Worm (Caenorhabditis elegans): ENCODE measurements around the gene T05C7.9.
A peak's percentile ranks its signal among the peaks of the same experiment; 100 is the strongest.

T05C7.9 gene

DNA sequence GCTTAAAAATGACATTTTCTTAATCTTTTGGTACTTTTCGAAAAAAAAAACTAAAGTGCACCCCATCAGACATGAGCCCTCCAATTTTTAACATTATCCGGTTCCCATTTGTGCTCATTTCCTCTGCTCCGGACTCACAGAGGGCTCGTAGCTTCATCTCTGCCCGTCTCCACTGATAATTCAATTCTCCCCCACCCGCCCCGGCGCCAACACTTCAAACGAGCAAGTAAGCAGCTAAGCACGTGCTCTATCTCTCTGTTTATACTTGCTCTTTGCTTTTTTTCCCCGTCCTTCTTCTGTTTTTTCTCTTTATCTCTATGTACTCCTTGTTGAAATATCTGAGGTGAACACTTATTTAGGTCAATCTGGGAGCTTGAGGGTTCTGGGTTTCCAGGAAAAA is at the start of gene T05C7.9:
Gene T05C7.9 (plus strand): TSS at position 72 of the 400 bp plus-strand sequence.
- no peak for TF ChIP-seq sdz-38 (tag; optimal IDR thresholded peaks at IDR 0.05)
- no peak for TF ChIP-seq ceh-27 (GFP tag; optimal IDR thresholded peaks at IDR 0.05)
- no peak for TF ChIP-seq cebp-1 (GFP tag; IDR thresholded peaks at IDR 0.05)
- TF ChIP-seq cebp-1 (tag; optimal IDR thresholded peaks at IDR 0.05), result no peak
- 0 out of 2 replicates have a peak, but pooled peaks have one; percentile 32 for TF ChIP-seq zfh-2 (GFP tag; conservative IDR thresholded peaks at IDR 0.05)
- no peak for TF ChIP-seq hlh-26 (GFP tag; conservative IDR thresholded peaks at IDR 0.05)

DNA sequence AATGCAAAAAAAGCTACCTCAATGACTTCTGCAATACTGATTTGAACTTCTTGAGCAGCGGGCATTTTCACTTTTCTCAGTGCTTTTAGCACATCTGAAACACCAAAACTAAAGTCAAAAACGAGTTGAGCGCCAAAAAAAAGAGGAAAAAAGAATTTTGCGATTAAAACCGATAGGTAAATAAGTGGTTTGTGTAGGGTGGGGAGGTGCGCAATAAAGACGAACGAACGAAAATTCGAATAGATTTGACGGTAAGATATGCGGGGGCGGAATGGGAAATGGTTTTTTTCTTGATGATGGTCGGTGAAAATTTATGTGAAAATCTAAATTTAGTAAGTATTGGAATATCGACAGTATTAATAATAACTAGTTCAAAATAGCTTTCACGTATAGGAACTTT is 30.3 kb upstream of the T05C7.9 start, which contains the start of gene frm-5.1:
Gene frm-5.1 (minus strand): TSS at position 101 of the 400 bp plus-strand sequence.
- TF ChIP-seq ama-1 (optimal IDR thresholded peaks at IDR 0.05) (no peak), ama-1 (GFP tag; optimal IDR thresholded peaks at IDR 0.05) (no peak), F37B4.10 (GFP tag; IDR thresholded peaks at IDR 0.05) (no peak), chd-7 (tag; optimal IDR thresholded peaks at IDR 0.05) (no peak), C06A6.2 (GFP tag; conservative IDR thresholded peaks at IDR 0.05) (no peak), ztf-26 (tag; optimal IDR thresholded peaks at IDR 0.05) (no peak), Y95B8A.8 (GFP tag; IDR thresholded peaks at IDR 0.05) (no peak), T26A5.8 (tag; optimal IDR thresholded peaks at IDR 0.05) (no peak), ztf-3 (GFP tag; optimal IDR thresholded peaks at IDR 0.05) (no peak), gei-17 (GFP tag; optimal IDR thresholded peaks at IDR 0.05) (no peak), B0035.1 (tag; optimal IDR thresholded peaks at IDR 0.05) (no peak), lag-1 (GFP tag; IDR thresholded peaks at IDR 0.05) (no peak), atf-7 (tag; optimal IDR thresholded peaks at IDR 0.05) (no peak), F55B11.4 (tag; optimal IDR thresholded peaks at IDR 0.05; ENCODE audit: borderline replicate concordance, insufficient read depth) (no peak), cebp-2 (GFP tag; IDR thresholded peaks at IDR 0.05) (no peak), hlh-12 (tag; optimal IDR thresholded peaks at IDR 0.05) (no peak)

DNA sequence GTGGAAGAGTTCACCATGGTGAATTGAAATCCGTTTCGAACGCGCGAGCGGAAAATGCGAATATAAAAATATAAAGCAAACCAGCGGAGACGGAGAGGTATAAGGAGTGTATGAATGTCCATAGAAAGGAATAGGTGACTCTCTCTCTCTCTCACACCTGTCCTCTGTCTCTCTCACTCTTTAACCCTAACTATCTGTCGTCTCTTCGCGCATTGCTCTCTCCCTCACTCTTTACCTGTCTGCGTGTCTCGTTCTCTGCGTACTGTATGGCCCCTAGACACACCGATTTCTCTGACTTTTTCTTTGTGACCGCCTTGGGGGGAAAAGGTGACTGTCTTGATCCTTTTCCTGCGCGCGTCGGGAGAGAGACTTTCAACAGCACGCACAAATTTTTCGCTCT is 27.9 kb upstream of the T05C7.9 start:
- peak; percentile 23 for TF ChIP-seq attf-5 (GFP tag; optimal IDR thresholded peaks at IDR 0.05)
- TF ChIP-seq attf-6 (GFP tag; IDR thresholded peaks at IDR 0.05), result no peak
- peak; percentile 18 for TF ChIP-seq efl-1 (GFP tag; optimal IDR thresholded peaks at IDR 0.05)
- TF ChIP-seq hmg-1.2 (GFP tag; IDR thresholded peaks at IDR 0.05), result peak; percentile 88; the same call in 1 of the 2 replicates
- no peak for TF ChIP-seq chd-7 (tag; optimal IDR thresholded peaks at IDR 0.05)
- peak; percentile 69; the same call in 1 of the 2 replicates for TF ChIP-seq zfh-2 (GFP tag; conservative IDR thresholded peaks at IDR 0.05)
- no peak for TF ChIP-seq pha-4 (tag; optimal IDR thresholded peaks at IDR 0.05)
- no peak for TF ChIP-seq ekl-4 (GFP tag; IDR thresholded peaks at IDR 0.05)
- TF ChIP-seq nhr-80 (tag; optimal IDR thresholded peaks at IDR 0.05), result peak; percentile 60
- TF ChIP-seq ceh-40 (GFP tag; IDR thresholded peaks at IDR 0.05), result no peak
- no peak for TF ChIP-seq dox-1 (GFP tag; IDR thresholded peaks at IDR 0.05)
- peak; percentile 17 for TF ChIP-seq ceh-27 (GFP tag; optimal IDR thresholded peaks at IDR 0.05)
- no peak for TF ChIP-seq T07F8.4 (tag; optimal IDR thresholded peaks at IDR 0.05)
- TF ChIP-seq ZK185.1 (tag; optimal IDR thresholded peaks at IDR 0.05; ENCODE audit: poor library complexity, severe bottlenecking), result no peak
- no peak for TF ChIP-seq egl-18 (GFP tag; IDR thresholded peaks at IDR 0.05)
- TF ChIP-seq mcd-1 (GFP tag; IDR thresholded peaks at IDR 0.05), result 0 out of 2 replicates have a peak, but pooled peaks have one; percentile 19
- TF ChIP-seq hlh-12 (tag; optimal IDR thresholded peaks at IDR 0.05), result no peak
- TF ChIP-seq cebp-1 (GFP tag; IDR thresholded peaks at IDR 0.05), result no peak
- TF ChIP-seq cebp-1 (tag; optimal IDR thresholded peaks at IDR 0.05), result peak; percentile 53
- no peak for TF ChIP-seq ztf-25 (GFP tag; IDR thresholded peaks at IDR 0.05)
- TF ChIP-seq lin-26 (GFP tag; IDR thresholded peaks at IDR 0.05), result 0 out of 2 replicates have a peak, but pooled peaks have one; percentile 34
- TF ChIP-seq lin-35 (GFP tag; optimal IDR thresholded peaks at IDR 0.05), result no peak
- TF ChIP-seq tbp1 (GFP tag; optimal IDR thresholded peaks at IDR 0.05), result peak; percentile 15
- no peak for TF ChIP-seq F33H1.4 (GFP tag; IDR thresholded peaks at IDR 0.05)
- TF ChIP-seq F10E7.11 (tag; optimal IDR thresholded peaks at IDR 0.05), result no peak
- TF ChIP-seq mel-28 (tag; optimal IDR thresholded peaks at IDR 0.05; ENCODE audit: borderline replicate concordance), result peak; percentile 6
- no peak for TF ChIP-seq ztf-28 (GFP tag; IDR thresholded peaks at IDR 0.05)
- TF ChIP-seq fkh-3 (tag; optimal IDR thresholded peaks at IDR 0.05), result no peak
- TF ChIP-seq lin-40 (tag; optimal IDR thresholded peaks at IDR 0.05), result peak; percentile 34
- no peak for TF ChIP-seq egl-44 (GFP tag; IDR thresholded peaks at IDR 0.05)

Measured in whole organism, young adult.